Worm (Caenorhabditis elegans) whole organism, early embryonic: ENCODE data around the gene C28H8.8.

Experiments used
- B0310.2 ChIP-seq: sonication (generic microtip); optimal IDR thresholded peaks from 2 replicates; lab custom pipeline; 2016; ENCODE audit warnings: mild to moderate bottlenecking, missing genetic modification characterization, missing compliant biosample characterization
- F13C5.2 ChIP-seq: sonication (generic microtip); optimal IDR thresholded peaks from 2 replicates; lab custom pipeline; 2017; ENCODE audit warnings: mild to moderate bottlenecking, missing genetic modification characterization, inconsistent platforms, missing compliant biosample characterization
- ama-1 ChIP-seq: fragments of 150-350 bp; optimal IDR thresholded peaks from 2 replicates; lab custom pipeline; 2014
- ceh-13 ChIP-seq: fragments of 200-800 bp; sonication (Bioruptor generic); optimal IDR thresholded peaks from 2 replicates; lab custom pipeline; 2018; ENCODE audit warnings: mild to moderate bottlenecking, missing genetic modification characterization, missing compliant biosample characterization
- ceh-36 ChIP-seq: sonication (generic microtip); optimal IDR thresholded peaks from 2 replicates; lab custom pipeline; 2016; ENCODE audit warnings: missing genetic modification characterization, inconsistent platforms, missing compliant biosample characterization
- ets-7 ChIP-seq: sonication (generic microtip); optimal IDR thresholded peaks from 2 replicates; lab custom pipeline; 2016; ENCODE audit warnings: missing genotype, missing genetic modification characterization, missing compliant biosample characterization
- flt-1 ChIP-seq: fragments of 200-800 bp; sonication (Bioruptor generic); IDR thresholded peaks from 2 replicates; pipeline ENCODE4 v1.3.6; 2022; ENCODE audit warnings: missing genetic modification characterization, missing compliant biosample characterization
- hmbx-1 ChIP-seq: sonication (generic microtip); optimal IDR thresholded peaks from 2 replicates; lab custom pipeline; 2016; ENCODE audit warnings: mild to moderate bottlenecking, missing genetic modification characterization, missing compliant biosample characterization
- hnd-1 ChIP-seq: sonication (generic microtip); optimal IDR thresholded peaks from 2 replicates; lab custom pipeline; 2016; ENCODE audit warnings: missing genetic modification characterization, missing compliant biosample characterization
- pes-1 ChIP-seq: fragments of 200-800 bp; sonication (Bioruptor generic); IDR thresholded peaks from 2 replicates; pipeline ENCODE4 v1.3.6; 2022; ENCODE audit warnings: missing genetic modification reagents, missing genetic modification characterization, missing compliant biosample characterization
- tbx-11 ChIP-seq: fragments of 200-800 bp; sonication (Bioruptor generic); IDR thresholded peaks from 2 replicates; pipeline ENCODE4 v1.3.6; 2022; ENCODE audit warnings: missing genetic modification characterization, missing compliant biosample characterization
- tbx-37 ChIP-seq: fragments of 200-800 bp; sonication (Bioruptor generic); conservative IDR thresholded peaks from 2 replicates; pipeline ENCODE4 v1.3.6; 2022; ENCODE audit warnings: missing genetic modification reagents, missing genetic modification characterization, missing compliant biosample characterization
- tra-4 ChIP-seq: sonication (generic microtip); optimal IDR thresholded peaks from 2 replicates; lab custom pipeline; 2017; ENCODE audit warnings: missing genetic modification characterization, missing compliant biosample characterization

ce11 chrIII:5853240-5853639 is 35.3 kb downstream of the C28H8.8 start, which contains the start of gene ddx-23:
- TF ChIP-seq ets-7 (tag; lab: Kevin White, UChicago) = no peak
- TF ChIP-seq flt-1 (GFP tag; lab: Robert Waterston, UW) = no peak
- TF ChIP-seq ama-1 (lab: Kevin White, UChicago) = no peak
- TF ChIP-seq ceh-13 (GFP tag; lab: Kevin White, UChicago) = no peak
- no peak for TF ChIP-seq tra-4 (tag; lab: Kevin White, UChicago)
- no peak for TF ChIP-seq tbx-11 (GFP tag; lab: Robert Waterston, UW)
- no peak for TF ChIP-seq hnd-1 (tag; lab: Kevin White, UChicago)
- no peak for TF ChIP-seq hmbx-1 (tag; lab: Kevin White, UChicago)
- TF ChIP-seq tbx-37 (GFP tag; lab: Robert Waterston, UW) = no peak; the same call in 1 of the 2 replicates
- no peak for TF ChIP-seq B0310.2 (tag; lab: Kevin White, UChicago)
- no peak for TF ChIP-seq ceh-36 (tag; lab: Kevin White, UChicago)
- TF ChIP-seq F13C5.2 (tag; lab: Kevin White, UChicago) = no peak
- no peak for TF ChIP-seq pes-1 (GFP tag; lab: Robert Waterston, UW)
